Worm (Caenorhabditis elegans) whole organism, early embryonic: Measurements from ENCODE around the gene rund-1.

Source experiments
- F13C5.2 ChIP-seq: sonication (generic microtip); optimal IDR thresholded peaks from 2 replicates; lab custom pipeline; 2017; ENCODE audit warnings: mild to moderate bottlenecking, missing genetic modification characterization, inconsistent platforms, missing compliant biosample characterization
- aly-1 ChIP-seq: sonication (generic microtip); optimal IDR thresholded peaks from 2 replicates; lab custom pipeline; 2016; ENCODE audit warnings: missing genetic modification characterization, missing compliant biosample characterization
- ama-1 ChIP-seq: fragments of 150-350 bp; optimal IDR thresholded peaks from 2 replicates; lab custom pipeline; 2014
- ceh-13 ChIP-seq: fragments of 200-800 bp; sonication (Bioruptor generic); optimal IDR thresholded peaks from 2 replicates; lab custom pipeline; 2018; ENCODE audit warnings: mild to moderate bottlenecking, missing genetic modification characterization, missing compliant biosample characterization
- ceh-36 ChIP-seq: sonication (generic microtip); optimal IDR thresholded peaks from 2 replicates; lab custom pipeline; 2016; ENCODE audit warnings: missing genetic modification characterization, inconsistent platforms, missing compliant biosample characterization
- hmbx-1 ChIP-seq: sonication (generic microtip); optimal IDR thresholded peaks from 2 replicates; lab custom pipeline; 2016; ENCODE audit warnings: mild to moderate bottlenecking, missing genetic modification characterization, missing compliant biosample characterization
- hmg-4 ChIP-seq: fragments of 200-800 bp; sonication (Bioruptor generic); optimal IDR thresholded peaks from 2 replicates; lab custom pipeline; 2018; ENCODE audit warnings: mild to moderate bottlenecking, missing genetic modification characterization, missing compliant biosample characterization
- hnd-1 ChIP-seq: sonication (generic microtip); optimal IDR thresholded peaks from 2 replicates; lab custom pipeline; 2016; ENCODE audit warnings: missing genetic modification characterization, missing compliant biosample characterization
- pes-1 ChIP-seq: fragments of 200-800 bp; sonication (Bioruptor generic); IDR thresholded peaks from 2 replicates; pipeline ENCODE4 v1.3.6; 2022; ENCODE audit warnings: missing genetic modification reagents, missing genetic modification characterization, missing compliant biosample characterization
- scrt-1 ChIP-seq: fragments of 200-800 bp; sonication (Bioruptor generic); IDR thresholded peaks from 2 replicates; pipeline ENCODE4 v1.3.6; 2022; ENCODE audit warnings: missing genetic modification characterization, missing compliant biosample characterization
- sea-1 ChIP-seq: fragments of 200-800 bp; sonication (Bioruptor generic); conservative IDR thresholded peaks from 2 replicates; pipeline ENCODE4 v1.3.6; 2022; ENCODE audit warnings: missing genetic modification characterization, missing compliant biosample characterization
- tbx-11 ChIP-seq: fragments of 200-800 bp; sonication (Bioruptor generic); IDR thresholded peaks from 2 replicates; pipeline ENCODE4 v1.3.6; 2022; ENCODE audit warnings: missing genetic modification characterization, missing compliant biosample characterization
- tbx-37 ChIP-seq: fragments of 200-800 bp; sonication (Bioruptor generic); conservative IDR thresholded peaks from 2 replicates; pipeline ENCODE4 v1.3.6; 2022; ENCODE audit warnings: missing genetic modification reagents, missing genetic modification characterization, missing compliant biosample characterization

DNA sequence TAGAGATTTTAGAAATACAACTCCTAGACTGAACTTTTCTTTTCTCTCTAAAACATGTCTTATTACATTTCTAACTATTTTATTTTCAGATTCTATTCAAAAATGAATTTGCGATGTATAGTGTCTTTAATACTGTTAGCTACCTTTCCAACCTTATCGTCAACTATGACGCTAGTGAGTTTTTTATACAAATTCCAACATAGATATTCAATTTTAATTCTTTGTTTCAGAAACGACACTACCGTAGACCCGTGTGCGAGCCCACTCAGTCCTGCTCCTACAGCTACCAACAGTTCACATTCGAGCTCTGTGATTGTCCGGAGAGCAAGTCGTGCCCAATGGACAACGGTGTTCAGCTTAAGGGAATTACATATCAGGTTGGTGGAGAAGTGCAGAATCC is 32.4 kb downstream of the rund-1 start, which contains the start of gene M6.4:
- TF ChIP-seq ama-1 (lab: Kevin White, UChicago) (no peak), aly-1 (tag; lab: Kevin White, UChicago) (no peak), ceh-13 (GFP tag; lab: Kevin White, UChicago) (no peak), scrt-1 (GFP tag; lab: Robert Waterston, UW) (no peak), hmg-4 (GFP tag; lab: Kevin White, UChicago) (no peak), hnd-1 (tag; lab: Kevin White, UChicago) (no peak), tbx-37 (GFP tag; lab: Robert Waterston, UW) (no peak), tbx-11 (GFP tag; lab: Robert Waterston, UW) (no peak), F13C5.2 (tag; lab: Kevin White, UChicago) (no peak), sea-1 (GFP tag; lab: Robert Waterston, UW) (no peak), hmbx-1 (tag; lab: Kevin White, UChicago) (no peak), ceh-36 (tag; lab: Kevin White, UChicago) (no peak), pes-1 (GFP tag; lab: Robert Waterston, UW) (no peak)
